Fruit fly (Drosophila melanogaster) whole organism, wandering third instar larva: ENCODE measurements around the gene Cep135.

ENCODE experiments used
- CG32264 ChIP-seq: fragments of 200-800 bp; sonication (Bioruptor generic); optimal IDR thresholded peaks from 2 replicates; lab custom pipeline; 2016; ENCODE audit warnings: missing biosample characterization, missing genetic modification characterization
- Jra ChIP-seq: sonication (Bioruptor generic); optimal IDR thresholded peaks from 2 replicates; lab custom pipeline; 2016; ENCODE audit warnings: missing biosample characterization, missing genetic modification characterization
- dmrt93B ChIP-seq: fragments of 200-800 bp; sonication (Bioruptor generic); optimal IDR thresholded peaks from 2 replicates; lab custom pipeline; 2018; ENCODE audit warnings: missing biosample characterization, mild to moderate bottlenecking, missing genetic modification characterization
- fru ChIP-seq: fragments of 200-800 bp; sonication (Bioruptor generic); optimal IDR thresholded peaks from 3 replicates; lab custom pipeline; 2016; ENCODE audit warnings: missing biosample characterization, mild to moderate bottlenecking, missing genetic modification characterization
- lola ChIP-seq: fragments of >200 bp; optimal IDR thresholded peaks from 2 replicates; lab custom pipeline; 2017; ENCODE audit warnings: missing biosample characterization, missing genetic modification characterization

DNA sequence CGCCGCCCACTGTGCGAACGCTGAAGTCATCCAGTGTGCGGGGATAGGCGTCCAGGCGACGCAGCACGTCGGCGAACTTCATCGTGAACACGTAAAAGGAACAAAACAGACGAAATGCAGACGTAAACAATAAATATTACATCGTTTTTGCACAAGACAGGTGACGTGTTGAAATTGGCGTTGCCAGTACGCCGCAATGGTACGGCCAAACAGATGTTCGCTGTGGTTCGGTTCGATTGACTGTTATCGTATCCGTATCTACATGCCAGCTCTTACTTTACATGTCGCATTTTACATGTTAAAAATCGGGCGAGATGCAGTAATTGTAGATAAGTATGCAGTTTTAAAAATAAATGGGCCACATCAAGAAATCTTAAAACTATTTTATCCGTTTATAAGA lies 46.9 kb downstream of the Cep135 start, which contains the start of gene CG7011:
- TF ChIP-seq Jra (GFP tag; lab: Kevin White, UChicago): no peak
- TF ChIP-seq lola (GFP tag; lab: Kevin White, UChicago): no peak
- no peak for TF ChIP-seq CG32264 (GFP tag; lab: Kevin White, UChicago)
- TF ChIP-seq dmrt93B (GFP tag; lab: Kevin White, UChicago): no peak
- no peak for TF ChIP-seq fru
